Worm (Caenorhabditis elegans): Measurements from ENCODE around the gene nspb-5.

Gene nspb-5

ce11 chrIV:6602376-6602775 lies 3.5 kb downstream of the nspb-5 start, which contains the start of gene F15B10.3:
Gene F15B10.3, plus strand, starts transcription at chrIV:6602676.
- TF ChIP-seq dao-5 (tag; optimal IDR thresholded peaks at IDR 0.05) (no peak), him-1 (tag; optimal IDR thresholded peaks at IDR 0.05) (no peak), W03F9.2 (tag; optimal IDR thresholded peaks at IDR 0.05) (no peak)

ce11 chrIV:6603549-6603948 lies 4.7 kb downstream of the nspb-5 start:
- TF ChIP-seq him-1 (tag; optimal IDR thresholded peaks at IDR 0.05) (no peak), W03F9.2 (tag; optimal IDR thresholded peaks at IDR 0.05) (no peak)

ce11 chrIV:6605863-6606262 lies 7.0 kb downstream of the nspb-5 start, which contains the start of gene nstp-2:
Gene nstp-2, minus strand, starts transcription at chrIV:6606188.
- TF ChIP-seq W03F9.2 (tag; optimal IDR thresholded peaks at IDR 0.05) = no peak
- TF ChIP-seq dao-5 (tag; optimal IDR thresholded peaks at IDR 0.05) = no peak
- TF ChIP-seq him-1 (tag; optimal IDR thresholded peaks at IDR 0.05) = no peak

- no peak for TF ChIP-seq dao-5 (tag; optimal IDR thresholded peaks at IDR 0.05)
Measured at ce11 chrIV:6606587-6606986, 7.7 kb downstream of the nspb-5 start.

ce11 chrIV:6607059-6607458 lies 8.2 kb downstream of the nspb-5 start:
- TF ChIP-seq W03F9.2 (tag; optimal IDR thresholded peaks at IDR 0.05) (no peak), him-1 (tag; optimal IDR thresholded peaks at IDR 0.05) (no peak), dao-5 (tag; optimal IDR thresholded peaks at IDR 0.05) (no peak)

ce11 chrIV:6613296-6613695 lies 14.5 kb downstream of the nspb-5 start, which contains the start of gene drh-1:
Gene drh-1, minus strand, starts transcription at chrIV:6613353.
- peak; percentile 16 for TF ChIP-seq W03F9.2 (tag; optimal IDR thresholded peaks at IDR 0.05)
- no peak for TF ChIP-seq him-1 (tag; optimal IDR thresholded peaks at IDR 0.05)
- TF ChIP-seq dao-5 (tag; optimal IDR thresholded peaks at IDR 0.05) = no peak

ce11 chrIV:6618607-6619006 lies 19.8 kb downstream of the nspb-5 start:
- peak; percentile 37 for TF ChIP-seq W03F9.2 (tag; optimal IDR thresholded peaks at IDR 0.05)
- TF ChIP-seq dao-5 (tag; optimal IDR thresholded peaks at IDR 0.05) = no peak

ce11 chrIV:6621252-6621651 lies 22.4 kb downstream of the nspb-5 start, which contains the start of gene C01B10.3:
Gene C01B10.3, minus strand, starts transcription at chrIV:6621352.
- no peak for TF ChIP-seq W03F9.2 (tag; optimal IDR thresholded peaks at IDR 0.05)
- TF ChIP-seq dao-5 (tag; optimal IDR thresholded peaks at IDR 0.05) = no peak
- TF ChIP-seq him-1 (tag; optimal IDR thresholded peaks at IDR 0.05) = no peak

ce11 chrIV:6622142-6622541 lies 23.3 kb downstream of the nspb-5 start:
- TF ChIP-seq W03F9.2 (tag; optimal IDR thresholded peaks at IDR 0.05) (no peak), him-1 (tag; optimal IDR thresholded peaks at IDR 0.05) (no peak), dao-5 (tag; optimal IDR thresholded peaks at IDR 0.05) (no peak)

- TF ChIP-seq him-1 (tag; optimal IDR thresholded peaks at IDR 0.05) (no peak), W03F9.2 (tag; optimal IDR thresholded peaks at IDR 0.05) (no peak), dao-5 (tag; optimal IDR thresholded peaks at IDR 0.05) (no peak)
Measured at ce11 chrIV:6623390-6623789, 24.6 kb downstream of the nspb-5 start, which contains the start of gene C01B10.44. Gene C01B10.44, plus strand, starts transcription at chrIV:6623690.

ce11 chrIV:6627798-6628197 lies 29.0 kb downstream of the nspb-5 start, which contains the start of gene cest-5.2:
Gene cest-5.2, minus strand, starts transcription at chrIV:6627925.
- TF ChIP-seq him-1 (tag; optimal IDR thresholded peaks at IDR 0.05) = no peak
- no peak for TF ChIP-seq dao-5 (tag; optimal IDR thresholded peaks at IDR 0.05)
- no peak for TF ChIP-seq W03F9.2 (tag; optimal IDR thresholded peaks at IDR 0.05)

- TF ChIP-seq dao-5 (tag; optimal IDR thresholded peaks at IDR 0.05) = no peak
- TF ChIP-seq W03F9.2 (tag; optimal IDR thresholded peaks at IDR 0.05) = peak; percentile 73
Measured at ce11 chrIV:6631704-6632272, 32.9 kb downstream of the nspb-5 start, which contains the start of the genes cest-5.1 and C01B10.9. Gene cest-5.1, minus strand, starts transcription at chrIV:6631754. Gene C01B10.9, plus strand, starts transcription at chrIV:6632222.

ce11 chrIV:6634789-6635188 lies 35.9 kb downstream of the nspb-5 start, which contains the start of gene metl-13:
Gene metl-13, plus strand, starts transcription at chrIV:6635089.
- no peak for TF ChIP-seq dao-5 (tag; optimal IDR thresholded peaks at IDR 0.05)
- TF ChIP-seq W03F9.2 (tag; optimal IDR thresholded peaks at IDR 0.05) = no peak

ce11 chrIV:6638256-6638655 lies 39.4 kb downstream of the nspb-5 start, which contains the start of gene C01B10.7:
Gene C01B10.7, plus strand, starts transcription at chrIV:6638556.
- TF ChIP-seq dao-5 (tag; optimal IDR thresholded peaks at IDR 0.05) (no peak), him-1 (tag; optimal IDR thresholded peaks at IDR 0.05) (no peak), W03F9.2 (tag; optimal IDR thresholded peaks at IDR 0.05) (no peak)

ce11 chrIV:6639880-6640279 lies 41.0 kb downstream of the nspb-5 start, which contains the start of gene C01B10.6:
Gene C01B10.6, plus strand, starts transcription at chrIV:6640180.
- TF ChIP-seq him-1 (tag; optimal IDR thresholded peaks at IDR 0.05) (no peak), dao-5 (tag; optimal IDR thresholded peaks at IDR 0.05) (no peak), W03F9.2 (tag; optimal IDR thresholded peaks at IDR 0.05) (no peak)

Data from whole organism, L4/young adult.